Fruit fly (Drosophila melanogaster): Measurements from ENCODE around the gene Tmf.
A peak's percentile ranks its signal among the peaks of the same experiment; 100 is the strongest.

Tmf gene

dm6 chrX:6856332-6856995, 12.3 kb downstream of the Tmf start:
- TF ChIP-seq EcR (GFP tag; optimal IDR thresholded peaks at IDR 0.05) (peak; percentile 51 to 84), CG8478 (optimal IDR thresholded peaks at IDR 0.05) (no peak)

- TF ChIP-seq EcR (GFP tag; optimal IDR thresholded peaks at IDR 0.05) (no peak), pan (optimal IDR thresholded peaks at IDR 0.05) (no peak), Dll (optimal IDR thresholded peaks at IDR 0.05) (no peak), usp (GFP tag; optimal IDR thresholded peaks at IDR 0.05) (no peak), CG8478 (optimal IDR thresholded peaks at IDR 0.05) (no peak), psq (optimal IDR thresholded peaks at IDR 0.05) (no peak)
Observed at dm6 chrX:6857269-6857668, 13.1 kb downstream of the Tmf start.

- TF ChIP-seq psq (optimal IDR thresholded peaks at IDR 0.05) = no peak
- TF ChIP-seq EcR (GFP tag; optimal IDR thresholded peaks at IDR 0.05) = no peak
- no peak for TF ChIP-seq pan (optimal IDR thresholded peaks at IDR 0.05)
- no peak for TF ChIP-seq CG8478 (optimal IDR thresholded peaks at IDR 0.05)
Observed at dm6 chrX:6857693-6858092, 13.6 kb downstream of the Tmf start.

- TF ChIP-seq CG8478 (optimal IDR thresholded peaks at IDR 0.05) (no peak), usp (GFP tag; optimal IDR thresholded peaks at IDR 0.05) (no peak), pan (optimal IDR thresholded peaks at IDR 0.05) (no peak), psq (optimal IDR thresholded peaks at IDR 0.05) (no peak)
Observed at dm6 chrX:6859245-6859644, 15.1 kb downstream of the Tmf start.

dm6 chrX:6859756-6860412, 15.7 kb downstream of the Tmf start:
- TF ChIP-seq EcR (GFP tag; optimal IDR thresholded peaks at IDR 0.05) (no peak), psq (optimal IDR thresholded peaks at IDR 0.05) (no peak), pan (optimal IDR thresholded peaks at IDR 0.05) (no peak), CG8478 (optimal IDR thresholded peaks at IDR 0.05) (no peak), usp (GFP tag; optimal IDR thresholded peaks at IDR 0.05) (no peak), Dll (optimal IDR thresholded peaks at IDR 0.05) (no peak)

dm6 chrX:6860413-6861089, 16.4 kb downstream of the Tmf start:
- TF ChIP-seq EcR (GFP tag; optimal IDR thresholded peaks at IDR 0.05) (no peak), pan (optimal IDR thresholded peaks at IDR 0.05) (no peak), Dll (optimal IDR thresholded peaks at IDR 0.05) (no peak), psq (optimal IDR thresholded peaks at IDR 0.05) (no peak), usp (GFP tag; optimal IDR thresholded peaks at IDR 0.05) (no peak), CG8478 (optimal IDR thresholded peaks at IDR 0.05) (no peak)

- TF ChIP-seq usp (GFP tag; optimal IDR thresholded peaks at IDR 0.05) (no peak), EcR (GFP tag; optimal IDR thresholded peaks at IDR 0.05) (no peak), CG8478 (optimal IDR thresholded peaks at IDR 0.05) (no peak), pan (optimal IDR thresholded peaks at IDR 0.05) (no peak), Dll (optimal IDR thresholded peaks at IDR 0.05) (no peak), psq (optimal IDR thresholded peaks at IDR 0.05) (no peak)
Observed at dm6 chrX:6861523-6862077, 17.5 kb downstream of the Tmf start.

- no peak for TF ChIP-seq psq (optimal IDR thresholded peaks at IDR 0.05)
- no peak for TF ChIP-seq CG8478 (optimal IDR thresholded peaks at IDR 0.05)
- no peak for TF ChIP-seq usp (GFP tag; optimal IDR thresholded peaks at IDR 0.05)
- no peak for TF ChIP-seq EcR (GFP tag; optimal IDR thresholded peaks at IDR 0.05)
- no peak for TF ChIP-seq pan (optimal IDR thresholded peaks at IDR 0.05)
- TF ChIP-seq Dll (optimal IDR thresholded peaks at IDR 0.05) = no peak
Observed at dm6 chrX:6862521-6863288, 18.6 kb downstream of the Tmf start.

- no peak for TF ChIP-seq CG8478 (optimal IDR thresholded peaks at IDR 0.05)
- TF ChIP-seq usp (GFP tag; optimal IDR thresholded peaks at IDR 0.05) = no peak
- no peak for TF ChIP-seq EcR (GFP tag; optimal IDR thresholded peaks at IDR 0.05)
- no peak for TF ChIP-seq psq (optimal IDR thresholded peaks at IDR 0.05)
- TF ChIP-seq Dll (optimal IDR thresholded peaks at IDR 0.05) = no peak
- no peak for TF ChIP-seq pan (optimal IDR thresholded peaks at IDR 0.05)
Observed at dm6 chrX:6863289-6863938, 19.3 kb downstream of the Tmf start, which contains the start of gene CG43736. TSS of gene CG43736 (plus strand) at chrX:6863888.

- TF ChIP-seq CG8478 (optimal IDR thresholded peaks at IDR 0.05) (no peak), usp (GFP tag; optimal IDR thresholded peaks at IDR 0.05) (no peak), pan (optimal IDR thresholded peaks at IDR 0.05) (no peak), Dll (optimal IDR thresholded peaks at IDR 0.05) (no peak), psq (optimal IDR thresholded peaks at IDR 0.05) (no peak)
Observed at dm6 chrX:6865039-6865438, 20.9 kb downstream of the Tmf start.

dm6 chrX:6866040-6866439, 21.9 kb downstream of the Tmf start:
- no peak for TF ChIP-seq usp (GFP tag; optimal IDR thresholded peaks at IDR 0.05)
